Fruit fly (Drosophila melanogaster) whole organism, prepupa: ENCODE results near the gene RhoGAP68F.

ENCODE experiments used
- Blimp-1 ChIP-seq: fragments of 200-800 bp; sonication (Bioruptor generic); optimal IDR thresholded peaks from 3 replicates; lab custom pipeline; 2017; ENCODE audit warnings: missing biosample characterization, missing genetic modification characterization, mild to moderate bottlenecking, moderate library complexity, missing genetic modification reagents
- CG10631 ChIP-seq: fragments of 200-800 bp; sonication (Bioruptor generic); optimal IDR thresholded peaks from 2 replicates; lab custom pipeline; 2016; ENCODE audit warnings: missing biosample characterization, missing genetic modification characterization
- CG11294 ChIP-seq: fragments of 200-800 bp; sonication (Bioruptor generic); IDR thresholded peaks from 2 replicates; pipeline ENCODE4 v1.3.6; 2022; ENCODE audit warnings: missing biosample characterization, missing genetic modification characterization
- CG11762 ChIP-seq: fragments of 200-800 bp; sonication (Bioruptor generic); optimal IDR thresholded peaks from 3 replicates; lab custom pipeline; 2016; ENCODE audit warnings: missing biosample characterization, missing genetic modification characterization; ENCODE audit not compliant: insufficient read depth
- CG11902 ChIP-seq: fragments of 200-800 bp; sonication (Bioruptor generic); optimal IDR thresholded peaks from 3 replicates; lab custom pipeline; 2016; ENCODE audit warnings: missing biosample characterization, missing genetic modification characterization
- CG15336 ChIP-seq: fragments of 200-800 bp; sonication (Bioruptor generic); IDR thresholded peaks from 2 replicates; pipeline ENCODE4 v1.3.6; 2022; ENCODE audit warnings: missing biosample characterization, missing genetic modification characterization
- CG1621 ChIP-seq: fragments of 200-800 bp; sonication (Bioruptor generic); optimal IDR thresholded peaks from 3 replicates; lab custom pipeline; 2018; ENCODE audit warnings: missing biosample characterization, mild to moderate bottlenecking, missing genetic modification characterization
- CG3032 ChIP-seq: fragments of 200-800 bp; optimal IDR thresholded peaks from 2 replicates; lab custom pipeline; 2019; ENCODE audit warnings: missing biosample characterization, mild to moderate bottlenecking, missing genetic modification characterization, moderate library complexity
- CG31627 ChIP-seq: fragments of 200-800 bp; sonication (Bioruptor generic); optimal IDR thresholded peaks from 3 replicates; lab custom pipeline; 2016; ENCODE audit warnings: missing biosample characterization, missing genetic modification characterization
- CG32006 ChIP-seq: fragments of 200-800 bp; sonication (Bioruptor generic); optimal IDR thresholded peaks from 3 replicates; lab custom pipeline; 2017; ENCODE audit warnings: missing biosample characterization, mild to moderate bottlenecking, missing genetic modification characterization
- CG34406 ChIP-seq: fragments of 200-800 bp; sonication (Bioruptor generic); optimal IDR thresholded peaks from 3 replicates; lab custom pipeline; 2016; ENCODE audit warnings: missing biosample characterization, missing genetic modification characterization
- CG3919 ChIP-seq: fragments of 200-800 bp; sonication (Bioruptor generic); optimal IDR thresholded peaks from 3 replicates; lab custom pipeline; 2016; ENCODE audit warnings: missing biosample characterization, missing genetic modification characterization
- CG4318 ChIP-seq: fragments of 200-800 bp; sonication (Bioruptor generic); optimal IDR thresholded peaks from 3 replicates; lab custom pipeline; 2017; ENCODE audit warnings: missing biosample characterization, mild to moderate bottlenecking, missing genetic modification characterization
- CG6163 ChIP-seq: fragments of 200-800 bp; sonication (Bioruptor generic); IDR thresholded peaks from 3 replicates; pipeline ENCODE4 v1.3.6; 2022; ENCODE audit warnings: missing biosample characterization, missing genetic modification characterization
- CG6276 ChIP-seq: fragments of 200-800 bp; sonication (Bioruptor generic); optimal IDR thresholded peaks from 2 replicates; lab custom pipeline; 2017; ENCODE audit warnings: missing biosample characterization, mild to moderate bottlenecking, missing genetic modification characterization
- CG6792 ChIP-seq: fragments of 200-800 bp; sonication (Bioruptor generic); optimal IDR thresholded peaks from 3 replicates; lab custom pipeline; 2016; ENCODE audit warnings: missing biosample characterization, missing genetic modification characterization
- CG6854 ChIP-seq: fragments of 200-800 bp; sonication (Bioruptor generic); optimal IDR thresholded peaks from 2 replicates; lab custom pipeline; 2017; ENCODE audit warnings: missing biosample characterization, mild to moderate bottlenecking, missing genetic modification characterization
- CG7368 ChIP-seq: fragments of 200-800 bp; sonication (Bioruptor generic); optimal IDR thresholded peaks from 3 replicates; lab custom pipeline; 2016; ENCODE audit warnings: missing biosample characterization, missing genetic modification characterization
- CG8119 ChIP-seq: fragments of 200-800 bp; sonication (Bioruptor generic); IDR thresholded peaks from 3 replicates; pipeline ENCODE4 v1.3.6; 2022; ENCODE audit warnings: missing biosample characterization, missing genetic modification characterization
- CG8319 ChIP-seq: fragments of 200-800 bp; sonication (Bioruptor generic); optimal IDR thresholded peaks from 3 replicates; lab custom pipeline; 2016; ENCODE audit warnings: missing biosample characterization, missing genetic modification characterization
- CG8632 ChIP-seq: fragments of 200-800 bp; sonication (Bioruptor generic); optimal IDR thresholded peaks from 3 replicates; lab custom pipeline; 2016; ENCODE audit warnings: missing biosample characterization, missing genetic modification characterization
- CG9139 ChIP-seq: fragments of 200-800 bp; sonication (Bioruptor generic); optimal IDR thresholded peaks from 3 replicates; lab custom pipeline; 2017; ENCODE audit warnings: missing biosample characterization, mild to moderate bottlenecking, missing genetic modification characterization
- Eip75B ChIP-seq: fragments of 200-800 bp; sonication (Bioruptor generic); optimal IDR thresholded peaks from 3 replicates; lab custom pipeline; 2016; ENCODE audit warnings: missing biosample characterization, missing genetic modification characterization
- Eip78C ChIP-seq: fragments of 200-800 bp; sonication (Bioruptor generic); peaks from one replicate; lab custom pipeline; 2016; ENCODE audit warnings: missing biosample characterization, missing genetic modification characterization
- Eip93F ChIP-seq: fragments of 200-800 bp; sonication (Bioruptor generic); optimal IDR thresholded peaks from 2 replicates; lab custom pipeline; 2016; ENCODE audit warnings: missing biosample characterization, mild to moderate bottlenecking, missing genetic modification characterization
- Ets21C ChIP-seq: fragments of 200-800 bp; sonication (Bioruptor generic); optimal IDR thresholded peaks from 3 replicates; lab custom pipeline; 2016; ENCODE audit warnings: missing biosample characterization, missing genetic modification characterization
- Gug ChIP-seq: fragments of 200-800 bp; sonication (Bioruptor generic); IDR thresholded peaks from 2 replicates; pipeline ENCODE4 v1.3.6; 2022; ENCODE audit warnings: missing biosample characterization, missing genetic modification characterization
- Hr38 ChIP-seq: sonication (Bioruptor generic); optimal IDR thresholded peaks from 2 replicates; lab custom pipeline; 2016; ENCODE audit warnings: missing biosample characterization, missing genetic modification characterization
- Hr39 ChIP-seq: fragments of 200-800 bp; sonication (Bioruptor generic); optimal IDR thresholded peaks from 2 replicates; lab custom pipeline; 2016; ENCODE audit warnings: missing biosample characterization, missing genetic modification characterization
- Met ChIP-seq: fragments of 200-800 bp; sonication (Bioruptor generic); optimal IDR thresholded peaks from 3 replicates; lab custom pipeline; 2016; ENCODE audit warnings: missing biosample characterization, missing genetic modification characterization
- OdsH ChIP-seq: fragments of 200-800 bp; sonication (Bioruptor generic); optimal IDR thresholded peaks from 3 replicates; lab custom pipeline; 2016; ENCODE audit warnings: missing biosample characterization, missing genetic modification characterization
- Smox ChIP-seq: fragments of 200-800 bp; sonication (Bioruptor generic); optimal IDR thresholded peaks from 3 replicates; lab custom pipeline; 2016; ENCODE audit warnings: missing biosample characterization, missing genetic modification characterization
- Sox102F ChIP-seq: fragments of 200-800 bp; sonication (Bioruptor generic); optimal IDR thresholded peaks from 2 replicates; lab custom pipeline; 2016; ENCODE audit warnings: missing biosample characterization, mild to moderate bottlenecking, missing genetic modification characterization
- Sox14 ChIP-seq: fragments of 200-800 bp; sonication (Bioruptor generic); optimal IDR thresholded peaks from 3 replicates; lab custom pipeline; 2016; ENCODE audit warnings: missing biosample characterization, missing genetic modification characterization
- Sox15 ChIP-seq: fragments of 200-800 bp; sonication (Bioruptor generic); optimal IDR thresholded peaks from 3 replicates; lab custom pipeline; 2016; ENCODE audit warnings: missing biosample characterization, missing genetic modification characterization
- achi ChIP-seq: fragments of 200-800 bp; sonication (Bioruptor generic); optimal IDR thresholded peaks from 3 replicates; lab custom pipeline; 2016; ENCODE audit warnings: missing biosample characterization, missing genetic modification characterization
- acj6 ChIP-seq: fragments of 200-800 bp; sonication (Bioruptor generic); optimal IDR thresholded peaks from 3 replicates; lab custom pipeline; 2016; ENCODE audit warnings: missing biosample characterization, missing genetic modification characterization
- cyc ChIP-seq: fragments of 200-800 bp; sonication (Bioruptor generic); optimal IDR thresholded peaks from 3 replicates; lab custom pipeline; 2016; ENCODE audit warnings: missing biosample characterization, missing genetic modification characterization
- dac ChIP-seq: fragments of 200-800 bp; sonication (Bioruptor generic); optimal IDR thresholded peaks from 2 replicates; lab custom pipeline; 2017; ENCODE audit warnings: missing biosample characterization, mild to moderate bottlenecking, missing genetic modification characterization
- eg ChIP-seq: fragments of 200-800 bp; sonication (Bioruptor generic); IDR thresholded peaks from 3 replicates; pipeline ENCODE4 v1.3.6; 2022; ENCODE audit warnings: missing biosample characterization, missing genetic modification characterization
- esn ChIP-seq: fragments of 200-800 bp; sonication (Bioruptor generic); optimal IDR thresholded peaks from 2 replicates; lab custom pipeline; 2016; ENCODE audit warnings: missing biosample characterization, mild to moderate bottlenecking, missing genetic modification characterization, moderate library complexity
- fd59A ChIP-seq: fragments of 200-800 bp; sonication (Bioruptor generic); optimal IDR thresholded peaks from 2 replicates; lab custom pipeline; 2017; ENCODE audit warnings: missing biosample characterization, mild to moderate bottlenecking, missing genetic modification characterization, missing genetic modification reagents
- fd85E ChIP-seq: fragments of 200-800 bp; sonication (Bioruptor generic); optimal IDR thresholded peaks from 3 replicates; lab custom pipeline; 2016; ENCODE audit warnings: missing biosample characterization, missing genetic modification characterization
- fkh ChIP-seq: fragments of 200-800 bp; sonication (Bioruptor generic); optimal IDR thresholded peaks from 3 replicates; lab custom pipeline; 2017; ENCODE audit warnings: missing biosample characterization, mild to moderate bottlenecking, missing genetic modification characterization, moderate library complexity
- lz ChIP-seq: fragments of 200-800 bp; sonication (Bioruptor generic); optimal IDR thresholded peaks from 3 replicates; lab custom pipeline; 2016; ENCODE audit warnings: missing biosample characterization, missing genetic modification characterization
- net ChIP-seq: fragments of 200-800 bp; sonication (Bioruptor generic); optimal IDR thresholded peaks from 3 replicates; lab custom pipeline; 2016; ENCODE audit warnings: missing biosample characterization, missing genetic modification characterization
- salr ChIP-seq, 2 experiments: fragments of 200-800 bp; sonication (Bioruptor generic); optimal IDR thresholded peaks; 3 replicates each; lab custom pipeline; 2016 to 2018; ENCODE audit warnings: missing biosample characterization in 2 of 2, missing genetic modification characterization in 2 of 2, mild to moderate bottlenecking in 1 of 2
- spab ChIP-seq: fragments of 200-800 bp; sonication (Bioruptor generic); optimal IDR thresholded peaks from 2 replicates; lab custom pipeline; 2017; ENCODE audit warnings: missing biosample characterization, mild to moderate bottlenecking, missing genetic modification characterization, missing genetic modification reagents
- ss ChIP-seq, 2 experiments: fragments of 200-800 bp; sonication (Bioruptor generic); optimal IDR thresholded peaks; 2 replicates in 1 of 2; 3 replicates in 1 of 2; lab custom pipeline; 2017 to 2018; ENCODE audit warnings: mild to moderate bottlenecking in 2 of 2, missing biosample characterization in 2 of 2, missing genetic modification characterization in 2 of 2, moderate library complexity in 1 of 2
- svp ChIP-seq: fragments of 200-800 bp; sonication (Bioruptor generic); peaks from one replicate; lab custom pipeline; 2016; ENCODE audit warnings: missing biosample characterization, missing genetic modification characterization
- topi ChIP-seq: fragments of 200-800 bp; sonication (Bioruptor generic); optimal IDR thresholded peaks from 3 replicates; lab custom pipeline; 2016; ENCODE audit warnings: missing biosample characterization, missing genetic modification characterization
- vri ChIP-seq: fragments of 200-800 bp; sonication (Bioruptor generic); optimal IDR thresholded peaks from 3 replicates; lab custom pipeline; 2016; ENCODE audit warnings: missing biosample characterization, mild to moderate bottlenecking, missing genetic modification characterization

Gene RhoGAP68F

dm6 chr3L:12099329-12100031 lies 39.2 kb upstream of the RhoGAP68F start:
- no peak for TF ChIP-seq CG11762
- no peak for TF ChIP-seq CG31627
- TF ChIP-seq CG15336 (GFP tag; lab: Robert Waterston, UW) = no peak
- TF ChIP-seq CG1621 (tag; lab: Kevin White, UChicago) = no peak
- TF ChIP-seq CG9139 = no peak
- TF ChIP-seq Sox15 (GFP tag; lab: Kevin White, UChicago) = peak; percentile 13
- no peak for TF ChIP-seq Hr38 (GFP tag; lab: Kevin White, UChicago)
- TF ChIP-seq CG6163 (GFP tag; lab: Robert Waterston, UW) = no peak
- peak; percentile 13 for TF ChIP-seq achi (GFP tag; lab: Kevin White, UChicago)
- TF ChIP-seq CG8119 (GFP tag; lab: Robert Waterston, UW) = no peak
- TF ChIP-seq fd59A (GFP tag; lab: Kevin White, UChicago) = peak; percentile 7
- TF ChIP-seq CG32006 (GFP tag; lab: Kevin White, UChicago) = no peak
- TF ChIP-seq cyc (GFP tag; lab: Kevin White, UChicago) = peak; percentile 14
- TF ChIP-seq Smox (GFP tag; lab: Kevin White, UChicago) = peak; percentile 21
- peak; percentile 48 for TF ChIP-seq esn
- peak; percentile 74 for TF ChIP-seq CG3032 (tag; lab: Kevin White, UChicago)
- peak; percentile 5 for TF ChIP-seq CG6792 (GFP tag; lab: Kevin White, UChicago)
- TF ChIP-seq Ets21C (GFP tag; lab: Kevin White, UChicago) = no peak
- TF ChIP-seq lz = no peak
- no peak for TF ChIP-seq dac (GFP tag; lab: Kevin White, UChicago)
- no peak for TF ChIP-seq Hr39 (GFP tag; lab: Kevin White, UChicago)
- peak; percentile 25 for TF ChIP-seq CG3919 (GFP tag; lab: Kevin White, UChicago)
- TF ChIP-seq Sox102F (GFP tag; lab: Kevin White, UChicago) = peak; percentile 7
- TF ChIP-seq Blimp-1 (GFP tag; lab: Kevin White, UChicago) = no peak
- peak; percentile 7 for TF ChIP-seq topi
- TF ChIP-seq salr (GFP tag; optimal IDR thresholded peaks at IDR 0.05; lab: Kevin White, UChicago) = no peak
- TF ChIP-seq eg (GFP tag; lab: Robert Waterston, UW) = no peak
- TF ChIP-seq CG7368 (GFP tag; lab: Kevin White, UChicago) = no peak
- no peak for TF ChIP-seq CG6276 (GFP tag; lab: Kevin White, UChicago)
- TF ChIP-seq CG10631 (GFP tag; lab: Kevin White, UChicago) = peak; percentile 55
- TF ChIP-seq net (GFP tag; lab: Kevin White, UChicago) = peak; percentile 37
- no peak for TF ChIP-seq CG11902 (GFP tag; lab: Kevin White, UChicago)
- peak; percentile 1 for TF ChIP-seq vri (GFP tag; lab: Kevin White, UChicago)
- peak; percentile 27 for TF ChIP-seq OdsH (GFP tag; lab: Kevin White, UChicago)
- no peak for TF ChIP-seq CG4318 (GFP tag; lab: Kevin White, UChicago)
- TF ChIP-seq CG11294 (GFP tag; lab: Robert Waterston, UW) = no peak
- TF ChIP-seq Eip75B (GFP tag; lab: Kevin White, UChicago) = no peak
- TF ChIP-seq Gug = no peak
- peak; percentile 72 to 81 for TF ChIP-seq ss (GFP tag; optimal IDR thresholded peaks at IDR 0.05; lab: Kevin White, UChicago)
- peak; percentile 47 for TF ChIP-seq CG8632 (GFP tag; lab: Kevin White, UChicago)
- no peak for TF ChIP-seq fd85E (GFP tag; lab: Kevin White, UChicago)
- peak; percentile 53 for TF ChIP-seq spab (GFP tag; lab: Kevin White, UChicago)
- peak; percentile 22 for TF ChIP-seq acj6
- no peak for TF ChIP-seq Eip93F
- peak; percentile 88 for TF ChIP-seq Eip78C (GFP tag; lab: Kevin White, UChicago)
- TF ChIP-seq Met = peak; percentile 22
- peak; percentile 21 for TF ChIP-seq CG34406
- TF ChIP-seq Sox14 (GFP tag; lab: Kevin White, UChicago) = no peak
- TF ChIP-seq CG8319 (GFP tag; lab: Kevin White, UChicago) = no peak
- no peak for TF ChIP-seq CG6854 (GFP tag; lab: Kevin White, UChicago)
- TF ChIP-seq svp (GFP tag; lab: Kevin White, UChicago) = peak; percentile 68
- no peak for TF ChIP-seq fkh (GFP tag; lab: Kevin White, UChicago)
